Worm (Caenorhabditis elegans): ENCODE measurements around the gene C42C1.9.
A peak's percentile ranks its signal among the peaks of the same experiment; 100 is the strongest.

The C42C1.9 gene

DNA sequence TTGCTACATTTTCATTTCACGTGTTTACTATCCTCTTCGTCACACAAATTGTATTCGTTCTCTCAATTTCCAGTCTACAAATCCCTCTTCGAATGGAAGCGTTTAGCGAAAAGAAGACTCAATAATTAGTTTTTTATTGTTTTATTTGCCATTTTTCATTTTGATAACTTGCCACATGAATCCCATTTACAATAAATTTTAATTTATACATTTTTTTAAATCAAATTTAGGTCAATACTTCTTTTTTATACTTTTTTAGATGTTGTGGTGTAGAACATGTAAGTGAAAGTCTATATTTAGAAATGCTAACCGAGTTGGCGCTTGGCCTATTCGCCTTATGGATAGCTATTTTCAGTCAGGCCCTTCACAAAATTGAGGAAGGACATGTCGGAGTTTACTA lies 1.6 kb upstream of the C42C1.9 start, which contains the start of gene erl-1:
Gene erl-1 (plus strand): TSS at position 301 of the 400 bp plus-strand sequence.
- no peak for TF ChIP-seq nhr-25 (tag; optimal IDR thresholded peaks at IDR 0.05)

DNA sequence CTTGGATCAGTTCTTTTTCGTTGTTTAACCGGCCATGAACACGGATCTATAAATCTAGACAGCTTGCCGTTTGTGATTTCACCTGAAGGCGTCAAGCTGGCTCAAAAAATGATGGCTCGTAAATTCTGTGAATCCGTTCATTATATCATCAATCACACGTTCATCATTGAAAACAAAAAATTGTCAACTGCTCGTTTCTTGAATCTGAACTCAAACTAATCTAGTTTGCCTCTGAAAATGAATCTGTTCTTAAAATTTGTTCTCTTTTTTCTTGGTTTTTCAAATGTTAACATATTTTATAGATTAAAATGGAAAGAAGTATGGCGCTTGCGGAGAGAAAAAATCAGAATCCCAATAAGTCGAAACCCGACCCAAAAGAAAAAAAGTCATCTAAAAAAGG lies 1.5 kb downstream of the C42C1.9 start, which contains the start of gene C42C1.8:
Gene C42C1.8 (plus strand): TSS at position 301 of the 400 bp plus-strand sequence.
- TF ChIP-seq pha-4 (tag; optimal IDR thresholded peaks at IDR 0.05) (no peak), mml-1 (tag; optimal IDR thresholded peaks at IDR 0.05) (no peak), nhr-67 (tag; optimal IDR thresholded peaks at IDR 0.05) (no peak)

DNA sequence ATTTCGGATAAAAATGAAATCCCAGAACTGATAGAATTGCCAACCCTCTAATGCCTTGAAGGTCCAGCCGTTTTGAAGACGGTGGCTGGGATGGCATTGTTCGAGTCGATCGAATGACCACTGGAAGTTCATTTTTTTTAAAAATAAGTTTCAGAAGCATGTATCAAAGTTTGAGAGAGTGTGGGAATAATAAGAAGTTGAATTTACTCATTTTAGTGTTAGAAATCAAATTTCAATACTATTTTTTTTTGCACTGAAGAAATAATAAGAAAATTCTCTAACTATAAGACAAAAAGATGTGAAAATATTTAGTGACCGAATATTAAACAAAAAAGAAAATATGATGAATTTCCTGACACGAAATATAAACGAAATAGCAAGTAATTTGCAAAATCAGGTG lies 11.9 kb downstream of the C42C1.9 start, which contains the start of gene oac-59:
Gene oac-59 (minus strand): TSS at position 101 of the 400 bp plus-strand sequence.
- TF ChIP-seq ama-1 (optimal IDR thresholded peaks at IDR 0.05) (no peak), sea-2 (GFP tag; optimal IDR thresholded peaks at IDR 0.05) (no peak), ztf-4 (tag; optimal IDR thresholded peaks at IDR 0.05) (no peak), nhr-43 (tag; optimal IDR thresholded peaks at IDR 0.05; ENCODE audit: poor library complexity, severe bottlenecking) (no peak), nhr-11 (tag; optimal IDR thresholded peaks at IDR 0.05) (no peak), skn-1 (tag; optimal IDR thresholded peaks at IDR 0.05) (no peak), egl-5 (tag; optimal IDR thresholded peaks at IDR 0.05) (no peak), hmg-11 (tag; optimal IDR thresholded peaks at IDR 0.05) (no peak), fos-1 (tag; optimal IDR thresholded peaks at IDR 0.05) (no peak)

DNA sequence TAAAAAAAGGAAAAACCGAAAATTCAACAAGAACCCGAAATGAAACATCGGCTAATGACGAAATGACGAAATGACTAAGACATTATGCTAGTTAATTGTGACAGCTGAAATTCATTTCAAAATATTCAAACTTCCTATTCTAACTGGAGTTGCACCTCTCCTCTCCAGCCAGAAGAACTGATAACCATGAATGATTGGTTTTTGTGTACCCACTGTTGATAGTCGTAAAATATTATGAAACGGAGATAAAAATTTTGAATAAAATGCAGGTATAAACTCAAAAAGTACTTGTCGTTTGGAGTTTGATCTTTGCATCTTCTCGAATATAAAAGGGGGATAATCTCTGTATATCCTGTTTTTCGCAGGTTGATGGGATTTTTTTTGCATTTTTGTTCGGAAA lies 13.6 kb downstream of the C42C1.9 start:
- TF ChIP-seq elt-2 (tag; optimal IDR thresholded peaks at IDR 0.05): peak; percentile 76
- TF ChIP-seq nhr-28 (tag; optimal IDR thresholded peaks at IDR 0.05): no peak
- TF ChIP-seq ceh-9 (tag; optimal IDR thresholded peaks at IDR 0.05): no peak
- TF ChIP-seq nhr-77 (tag; optimal IDR thresholded peaks at IDR 0.05): no peak
- TF ChIP-seq zag-1 (tag; optimal IDR thresholded peaks at IDR 0.05): no peak
- no peak for TF ChIP-seq sea-2 (GFP tag; optimal IDR thresholded peaks at IDR 0.05)
- no peak for TF ChIP-seq lin-39 (tag; optimal IDR thresholded peaks at IDR 0.05)
- no peak for TF ChIP-seq nfya-1 (tag; optimal IDR thresholded peaks at IDR 0.05; ENCODE audit: insufficient read depth)
- TF ChIP-seq pqm-1 (tag; optimal IDR thresholded peaks at IDR 0.05): peak; percentile 55
- no peak for TF ChIP-seq elt-3 (tag; optimal IDR thresholded peaks at IDR 0.05)
- TF ChIP-seq fkh-2 (tag; optimal IDR thresholded peaks at IDR 0.05): no peak
- no peak for TF ChIP-seq snpc-4 (tag; optimal IDR thresholded peaks at IDR 0.05)
- no peak for TF ChIP-seq skn-1 (tag; optimal IDR thresholded peaks at IDR 0.05)
- TF ChIP-seq nhr-25 (tag; optimal IDR thresholded peaks at IDR 0.05): no peak
- TF ChIP-seq daf-12 (tag; optimal IDR thresholded peaks at IDR 0.05): no peak
- TF ChIP-seq pha-4 (tag; optimal IDR thresholded peaks at IDR 0.05): peak; percentile 16
- no peak for TF ChIP-seq egl-5 (tag; optimal IDR thresholded peaks at IDR 0.05)

DNA sequence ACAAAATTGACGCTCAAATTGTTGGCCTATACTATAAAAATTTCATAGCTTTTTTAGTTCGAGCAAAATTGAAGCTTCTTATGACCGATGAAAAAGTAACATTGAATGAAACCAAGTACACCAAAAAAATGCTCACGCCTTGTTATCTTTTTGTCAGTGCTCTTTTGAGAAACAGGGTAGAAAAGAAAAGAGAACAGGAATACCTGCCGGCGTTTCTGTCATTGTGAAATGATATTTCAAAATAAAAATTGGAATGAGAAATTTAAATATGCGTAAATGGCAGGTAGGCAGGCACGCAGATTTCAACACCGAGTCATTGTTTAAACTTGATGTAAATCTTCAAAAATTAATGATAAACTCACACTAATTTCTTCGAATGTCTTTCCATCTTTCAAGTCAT lies 15.5 kb downstream of the C42C1.9 start:
- TF ChIP-seq elt-2 (tag; optimal IDR thresholded peaks at IDR 0.05) (peak; percentile 17), egl-5 (tag; optimal IDR thresholded peaks at IDR 0.05) (no peak)

DNA sequence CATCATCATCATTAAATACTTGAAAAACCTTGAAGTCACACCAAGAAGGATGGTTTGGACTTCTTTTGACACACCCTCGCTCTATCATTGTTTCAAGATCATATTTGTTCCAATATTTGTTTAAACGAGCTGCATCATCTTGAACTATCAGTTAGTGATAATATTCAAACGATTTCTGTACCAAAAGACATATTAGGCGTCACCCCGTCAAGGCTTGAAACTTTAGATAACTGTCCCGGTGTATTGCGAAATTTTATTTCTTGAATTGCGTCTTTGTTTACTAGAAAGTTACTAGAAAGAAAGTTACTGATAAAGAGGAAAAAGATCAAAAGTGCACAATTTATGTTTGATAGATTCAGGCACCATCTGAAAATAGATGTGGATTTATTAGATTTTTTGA lies 16.7 kb downstream of the C42C1.9 start:
- TF ChIP-seq pqm-1 (tag; optimal IDR thresholded peaks at IDR 0.05) (peak; percentile 78), lsy-12 (tag; optimal IDR thresholded peaks at IDR 0.05) (no peak), skn-1 (tag; optimal IDR thresholded peaks at IDR 0.05) (peak; percentile 1), nhr-237 (tag; optimal IDR thresholded peaks at IDR 0.05) (no peak), elt-2 (tag; optimal IDR thresholded peaks at IDR 0.05) (peak; percentile 87), pha-4 (tag; optimal IDR thresholded peaks at IDR 0.05) (peak; percentile 73), mdl-1 (tag; optimal IDR thresholded peaks at IDR 0.05) (no peak)

DNA sequence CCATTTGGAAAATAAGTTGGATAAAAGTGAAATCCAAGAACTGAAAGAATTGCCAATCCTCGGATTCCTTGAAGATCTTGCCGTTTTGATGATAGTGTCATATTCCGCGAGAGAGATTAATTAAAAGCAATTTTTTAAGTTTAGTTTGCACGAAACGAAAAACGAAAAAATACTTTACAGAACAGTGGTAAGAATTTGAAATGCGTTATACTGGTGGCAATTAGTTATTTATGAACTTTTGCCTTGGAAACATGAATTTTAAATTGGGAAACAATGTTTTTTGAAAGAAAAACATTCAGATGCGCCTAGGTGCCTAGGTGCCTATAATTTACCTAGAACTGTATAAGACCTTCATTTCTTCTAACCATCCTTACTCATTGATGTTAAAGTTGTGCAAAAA lies 18.5 kb downstream of the C42C1.9 start, which contains the start of gene oac-57:
Gene oac-57 (minus strand): TSS at position 101 of the 400 bp plus-strand sequence.
- no peak for TF ChIP-seq skn-1 (tag; optimal IDR thresholded peaks at IDR 0.05)
- no peak for TF ChIP-seq lsy-12 (tag; optimal IDR thresholded peaks at IDR 0.05)
- no peak for TF ChIP-seq nhr-67 (tag; optimal IDR thresholded peaks at IDR 0.05)
- TF ChIP-seq nhr-28 (tag; optimal IDR thresholded peaks at IDR 0.05): no peak
- TF ChIP-seq snpc-4 (tag; optimal IDR thresholded peaks at IDR 0.05): no peak
- no peak for TF ChIP-seq elt-2 (tag; optimal IDR thresholded peaks at IDR 0.05)
- TF ChIP-seq unc-62 (GFP tag; optimal IDR thresholded peaks at IDR 0.05): no peak
- no peak for TF ChIP-seq egl-27 (tag; optimal IDR thresholded peaks at IDR 0.05)
- TF ChIP-seq daf-12 (tag; optimal IDR thresholded peaks at IDR 0.05): no peak
- TF ChIP-seq R02D3.7 (tag; optimal IDR thresholded peaks at IDR 0.05): no peak
- no peak for TF ChIP-seq pqm-1 (tag; optimal IDR thresholded peaks at IDR 0.05)
- TF ChIP-seq tbx-2 (tag; optimal IDR thresholded peaks at IDR 0.05): no peak
- TF ChIP-seq sea-2 (GFP tag; optimal IDR thresholded peaks at IDR 0.05): no peak
- TF ChIP-seq elt-1 (tag; optimal IDR thresholded peaks at IDR 0.05): no peak
- TF ChIP-seq unc-39 (tag; optimal IDR thresholded peaks at IDR 0.05): no peak
- TF ChIP-seq lin-39 (tag; optimal IDR thresholded peaks at IDR 0.05): no peak
- TF ChIP-seq ceh-82 (tag; optimal IDR thresholded peaks at IDR 0.05): no peak
- TF ChIP-seq nhr-77 (tag; optimal IDR thresholded peaks at IDR 0.05): no peak
- no peak for TF ChIP-seq ceh-16 (tag; optimal IDR thresholded peaks at IDR 0.05)
